Fruit fly (Drosophila melanogaster) Kc167 (cell line): ENCODE results near the gene CG12241.

Experiments
- Myc ChIP-seq: fragments of >200 bp; optimal IDR thresholded peaks from 2 replicates; lab custom pipeline; 2017; ENCODE audit warnings: missing external identifiers
- h ChIP-seq: fragments of >200 bp; optimal IDR thresholded peaks from 3 replicates; lab custom pipeline; 2018; ENCODE audit warnings: missing external identifiers
- insv ChIP-seq: fragments of >200 bp; optimal IDR thresholded peaks from 3 replicates; lab custom pipeline; 2018; ENCODE audit warnings: missing external identifiers
- psq ChIP-seq: fragments of >200 bp; optimal IDR thresholded peaks from 2 replicates; lab custom pipeline; 2017; ENCODE audit warnings: missing external identifiers
- ttk ChIP-seq: sonication (Bioruptor generic); optimal IDR thresholded peaks from 2 replicates; lab custom pipeline; 2017; ENCODE audit warnings: missing external identifiers

DNA sequence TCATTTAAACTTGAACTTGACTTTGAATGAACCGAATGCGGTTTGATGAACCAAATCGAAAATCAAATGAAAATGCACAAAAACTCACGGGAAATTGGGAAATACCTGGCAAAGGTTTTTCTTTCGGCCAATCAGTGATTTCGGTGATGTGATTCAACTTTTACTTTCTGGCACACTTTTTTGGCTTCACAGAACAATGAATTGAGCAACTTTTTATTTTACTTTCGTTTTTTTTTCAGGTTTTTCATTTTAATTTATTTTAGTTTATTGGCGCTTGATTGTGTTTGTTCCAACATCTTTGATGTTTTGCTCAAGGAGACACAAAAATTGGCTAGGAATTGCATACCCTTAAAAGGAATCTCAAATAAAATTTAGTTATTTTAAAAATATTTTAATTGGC, 37.6 kb upstream of the CG12241 start, which contains the start of gene Mf:
- TF ChIP-seq psq (no peak), Myc (lab: Kevin White, UChicago) (no peak), h (lab: Kevin White, UChicago) (no peak), insv (lab: Kevin White, UChicago) (no peak), ttk (lab: Kevin White, UChicago) (no peak)
